Fruit fly (Drosophila melanogaster): Measurements from ENCODE around the gene CG31777.

dm6 chr2L:3699895-3700294 lies 7.0 kb downstream of the CG31777 start, which contains the start of gene CG42465:
- no peak for TF ChIP-seq psq (optimal IDR thresholded peaks at IDR 0.05)
- TF ChIP-seq Sin3A (optimal IDR thresholded peaks at IDR 0.05): no peak
- no peak for TF ChIP-seq h (optimal IDR thresholded peaks at IDR 0.05)
- TF ChIP-seq insv (optimal IDR thresholded peaks at IDR 0.05): no peak
